Worm (Caenorhabditis elegans): ENCODE measurements around the gene T04H1.13.

Gene T04H1.13

DNA sequence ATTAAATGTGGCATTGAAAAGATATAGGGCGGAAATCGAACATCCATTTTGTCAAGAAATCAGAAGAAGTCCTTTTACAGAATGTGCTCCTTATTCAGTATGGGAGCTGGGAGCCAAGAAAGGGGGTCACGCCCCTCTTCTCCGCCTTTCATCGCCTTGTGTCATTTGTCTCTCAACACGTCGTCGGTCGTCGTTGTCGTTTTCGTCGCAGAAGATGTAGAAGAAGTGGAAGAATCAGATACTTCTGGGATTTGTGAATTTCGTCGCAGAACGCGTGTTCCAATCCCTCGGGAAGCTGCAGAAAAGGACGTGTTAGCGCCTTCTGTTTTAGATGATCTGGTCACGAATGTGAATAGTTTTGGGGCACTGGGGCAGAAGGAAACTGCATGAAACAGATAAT, 32.1 kb upstream of the T04H1.13 start, which contains the start of gene bnc-1:
Gene bnc-1, minus strand, starts transcription at position 101 of the 400 bp plus-strand sequence.
- TF ChIP-seq ets-4 (tag; optimal IDR thresholded peaks at IDR 0.05) (no peak), ceh-30 (tag; optimal IDR thresholded peaks at IDR 0.05) (no peak), lin-11 (tag; optimal IDR thresholded peaks at IDR 0.05) (no peak), ceh-22 (tag; optimal IDR thresholded peaks at IDR 0.05) (no peak), ama-1 (optimal IDR thresholded peaks at IDR 0.05) (no peak)

DNA sequence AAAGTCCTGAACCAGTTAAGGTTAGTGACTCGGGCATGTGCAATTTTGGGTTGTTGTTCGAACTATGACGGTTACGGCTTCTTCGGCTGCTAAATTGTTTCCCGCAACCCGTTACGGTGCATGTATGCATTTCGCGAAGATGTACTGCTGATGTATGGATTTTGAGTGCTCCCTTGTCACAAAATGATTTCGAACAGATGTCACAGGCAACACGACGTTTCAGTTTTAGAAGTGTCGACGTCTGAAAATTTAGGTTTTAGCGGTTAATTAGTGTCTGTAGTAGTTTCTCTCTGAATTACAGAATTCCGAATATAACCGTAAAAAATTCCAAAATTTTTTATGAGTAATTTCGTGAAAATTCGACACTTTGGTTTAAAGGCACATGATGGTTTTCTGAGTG, 30.9 kb upstream of the T04H1.13 start:
- no peak for TF ChIP-seq unc-42 (tag; optimal IDR thresholded peaks at IDR 0.05)
- no peak for TF ChIP-seq hlh-13 (GFP tag; optimal IDR thresholded peaks at IDR 0.05)

DNA sequence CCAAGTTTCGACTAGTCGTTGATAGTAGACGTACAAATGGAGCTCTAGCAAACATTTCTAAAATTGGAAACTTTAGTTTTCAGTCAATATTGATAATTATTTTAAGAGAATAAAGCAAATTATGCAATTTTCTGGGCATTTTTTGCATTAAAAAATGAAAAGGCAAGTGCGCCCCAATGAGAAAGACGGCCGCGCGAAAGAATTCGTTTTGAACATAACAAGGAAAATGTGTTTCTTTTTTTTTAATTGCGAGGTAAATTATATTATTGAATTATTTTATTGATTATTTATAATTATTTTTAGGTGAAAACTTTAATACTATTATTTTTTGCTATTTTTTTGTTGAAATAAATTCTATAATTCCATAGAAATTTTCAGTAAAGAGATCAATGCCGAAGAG, 26.7 kb upstream of the T04H1.13 start, which contains the start of the genes tsfm-1 and capg-2:
Gene tsfm-1, minus strand, starts transcription at position 57 of the 400 bp plus-strand sequence.
Gene capg-2, plus strand, starts transcription at position 379 of the 400 bp plus-strand sequence.
- TF ChIP-seq fax-1 (tag; optimal IDR thresholded peaks at IDR 0.05): no peak
- TF ChIP-seq ama-1 (optimal IDR thresholded peaks at IDR 0.05): no peak
- no peak for TF ChIP-seq eyg-1 (tag; optimal IDR thresholded peaks at IDR 0.05)
- TF ChIP-seq ceh-24 (tag; optimal IDR thresholded peaks at IDR 0.05): no peak
- TF ChIP-seq ceh-30 (tag; optimal IDR thresholded peaks at IDR 0.05): no peak
- TF ChIP-seq lim-6 (tag; optimal IDR thresholded peaks at IDR 0.05): no peak
- no peak for TF ChIP-seq ceh-2 (tag; optimal IDR thresholded peaks at IDR 0.05)
- TF ChIP-seq mec-3 (tag; optimal IDR thresholded peaks at IDR 0.05; ENCODE audit: borderline replicate concordance): no peak
- no peak for TF ChIP-seq C38D4.7 (GFP tag; optimal IDR thresholded peaks at IDR 0.05)
- TF ChIP-seq hlh-13 (GFP tag; optimal IDR thresholded peaks at IDR 0.05): no peak
- TF ChIP-seq ref-2 (tag; optimal IDR thresholded peaks at IDR 0.05): no peak
- TF ChIP-seq unc-42 (tag; optimal IDR thresholded peaks at IDR 0.05): no peak
- TF ChIP-seq lin-11 (tag; optimal IDR thresholded peaks at IDR 0.05): no peak
- no peak for TF ChIP-seq fkh-6 (tag; optimal IDR thresholded peaks at IDR 0.05)
- no peak for TF ChIP-seq ceh-34 (tag; optimal IDR thresholded peaks at IDR 0.05)
- TF ChIP-seq ceh-9 (tag; optimal IDR thresholded peaks at IDR 0.05): no peak
- TF ChIP-seq K02D7.2 (tag; optimal IDR thresholded peaks at IDR 0.05): no peak
- TF ChIP-seq nfya-1 (tag; optimal IDR thresholded peaks at IDR 0.05): no peak

DNA sequence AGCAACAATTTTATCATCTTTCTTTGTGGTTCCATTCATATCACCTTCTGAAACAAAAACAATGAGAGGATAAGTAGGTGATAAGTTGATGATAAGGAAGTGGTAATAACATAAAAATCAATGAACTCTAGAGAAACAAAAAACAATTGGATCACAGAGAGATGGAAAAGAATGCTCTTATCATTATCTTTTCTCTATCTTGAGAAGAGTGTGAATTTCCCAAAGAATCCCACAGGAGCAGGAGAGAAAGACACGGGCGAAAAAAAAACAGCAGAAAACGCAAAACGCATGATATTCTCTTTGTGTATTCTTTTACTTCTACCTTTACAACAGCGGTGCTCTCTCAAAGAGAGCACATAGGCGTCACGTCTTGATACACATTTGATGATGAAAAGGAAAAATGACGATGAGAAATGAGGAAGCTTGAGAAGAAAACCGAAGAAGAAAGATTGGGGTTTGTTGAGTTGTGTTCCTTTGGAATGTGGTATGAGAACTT, 24.5 kb upstream of the T04H1.13 start, which contains the start of gene twk-24:
Gene twk-24, minus strand, starts transcription at position 51 of the 496 bp plus-strand sequence.
- TF ChIP-seq ama-1 (optimal IDR thresholded peaks at IDR 0.05) (no peak), che-1 (tag; optimal IDR thresholded peaks at IDR 0.05) (no peak), ceh-18 (tag; optimal IDR thresholded peaks at IDR 0.05) (peak; percentile 59), syd-9 (tag; optimal IDR thresholded peaks at IDR 0.05) (no peak), elt-2 (tag; optimal IDR thresholded peaks at IDR 0.05) (peak; percentile 65), hlh-8 (tag; optimal IDR thresholded peaks at IDR 0.05) (no peak), odd-2 (tag; optimal IDR thresholded peaks at IDR 0.05) (no peak), lim-6 (tag; optimal IDR thresholded peaks at IDR 0.05) (no peak)

DNA sequence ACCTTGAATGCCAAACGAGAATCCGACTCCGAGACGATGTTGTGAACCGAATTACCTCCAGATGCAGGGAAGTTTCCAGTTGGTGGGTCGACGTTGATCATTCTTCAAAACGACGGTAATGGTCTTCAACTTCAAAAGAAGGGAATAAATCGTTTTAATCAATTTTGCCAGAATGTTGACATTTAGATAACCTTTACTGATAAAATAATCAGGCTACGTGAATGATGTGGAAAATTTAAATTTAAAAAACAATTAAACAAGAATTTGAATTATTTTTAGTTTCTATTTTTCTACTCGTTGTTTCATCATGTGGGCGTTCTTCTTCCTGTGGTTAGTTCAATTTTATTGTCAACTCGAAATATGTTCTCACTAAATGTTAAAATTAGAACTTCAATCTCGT, 18.9 kb upstream of the T04H1.13 start, which contains the start of gene ssp-35:
Gene ssp-35, minus strand, starts transcription at position 101 of the 400 bp plus-strand sequence.
- TF ChIP-seq pax-1 (tag; optimal IDR thresholded peaks at IDR 0.05): no peak
- no peak for TF ChIP-seq madf-2 (tag; optimal IDR thresholded peaks at IDR 0.05)
- no peak for TF ChIP-seq C08G9.2 (tag; optimal IDR thresholded peaks at IDR 0.05)
- no peak for TF ChIP-seq ceh-2 (tag; optimal IDR thresholded peaks at IDR 0.05)
- TF ChIP-seq pha-2 (tag; optimal IDR thresholded peaks at IDR 0.05): no peak
- no peak for TF ChIP-seq elt-2 (tag; optimal IDR thresholded peaks at IDR 0.05)
- TF ChIP-seq unc-86 (tag; optimal IDR thresholded peaks at IDR 0.05): no peak
- no peak for TF ChIP-seq ztf-16 (tag; optimal IDR thresholded peaks at IDR 0.05)
- no peak for TF ChIP-seq hlh-15 (tag; optimal IDR thresholded peaks at IDR 0.05)
- no peak for TF ChIP-seq ceh-48 (tag; optimal IDR thresholded peaks at IDR 0.05)
- no peak for TF ChIP-seq ahr-1 (tag; optimal IDR thresholded peaks at IDR 0.05)
- no peak for TF ChIP-seq dmd-4 (tag; optimal IDR thresholded peaks at IDR 0.05; ENCODE audit: borderline replicate concordance)
- no peak for TF ChIP-seq ceh-19 (GFP tag; optimal IDR thresholded peaks at IDR 0.05)
- TF ChIP-seq pag-3 (tag; optimal IDR thresholded peaks at IDR 0.05; ENCODE audit: borderline replicate concordance): no peak
- no peak for TF ChIP-seq ceh-24 (tag; optimal IDR thresholded peaks at IDR 0.05)
- no peak for TF ChIP-seq nhr-232 (tag; optimal IDR thresholded peaks at IDR 0.05)
- no peak for TF ChIP-seq sox-2 (GFP tag; IDR thresholded peaks at IDR 0.05)
- no peak for TF ChIP-seq tbx-2 (tag; optimal IDR thresholded peaks at IDR 0.05)
